Worm (Caenorhabditis elegans): ENCODE measurements around the gene rgs-6.

rgs-6 gene

DNA sequence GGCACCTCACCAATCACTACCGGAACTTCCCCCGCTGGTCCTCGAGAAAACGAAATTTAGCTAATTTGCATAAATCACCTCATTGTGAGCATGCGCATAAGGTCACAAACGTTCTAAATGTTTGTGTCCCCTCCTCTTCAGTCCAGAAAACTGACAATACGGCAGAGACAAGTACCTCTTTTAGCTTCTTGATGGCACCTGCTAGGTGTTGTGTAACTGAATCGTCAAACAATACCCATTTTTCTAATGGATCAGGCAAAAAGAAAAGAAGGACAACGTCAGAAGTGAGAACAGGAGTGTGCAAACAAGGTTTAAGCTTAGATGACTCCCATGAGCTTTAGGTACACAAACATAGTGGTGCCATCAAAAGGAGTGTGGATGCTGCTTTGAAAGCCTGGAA lies 34.0 kb downstream of the rgs-6 start:
- TF ChIP-seq efl-1 (optimal IDR thresholded peaks at IDR 0.05) (no peak), efl-1 (GFP tag; optimal IDR thresholded peaks at IDR 0.05 in 1 of 2) (peak in 1 of 2 experiments; percentile 4), lsy-2 (tag; optimal IDR thresholded peaks at IDR 0.05) (no peak)

DNA sequence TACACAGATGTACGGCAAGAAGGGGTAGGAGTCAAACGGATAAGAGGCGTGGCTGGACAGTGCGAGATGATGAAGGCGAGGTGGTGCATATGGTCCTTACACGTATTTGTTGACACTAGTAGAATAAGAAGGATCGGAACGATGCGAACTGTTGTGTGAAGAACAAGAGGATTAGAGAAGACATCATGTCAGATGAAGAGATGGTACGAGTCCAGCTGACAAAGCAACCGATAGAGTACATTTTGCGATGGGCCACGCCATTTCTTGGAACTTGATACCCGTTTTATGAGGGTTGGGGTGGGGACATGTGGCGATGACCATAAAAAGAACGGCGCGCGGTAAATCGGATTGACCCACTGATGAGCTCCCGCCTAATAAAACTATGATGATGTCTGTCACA lies 35.2 kb downstream of the rgs-6 start:
- TF ChIP-seq jun-1 (tag; optimal IDR thresholded peaks at IDR 0.05), result no peak

DNA sequence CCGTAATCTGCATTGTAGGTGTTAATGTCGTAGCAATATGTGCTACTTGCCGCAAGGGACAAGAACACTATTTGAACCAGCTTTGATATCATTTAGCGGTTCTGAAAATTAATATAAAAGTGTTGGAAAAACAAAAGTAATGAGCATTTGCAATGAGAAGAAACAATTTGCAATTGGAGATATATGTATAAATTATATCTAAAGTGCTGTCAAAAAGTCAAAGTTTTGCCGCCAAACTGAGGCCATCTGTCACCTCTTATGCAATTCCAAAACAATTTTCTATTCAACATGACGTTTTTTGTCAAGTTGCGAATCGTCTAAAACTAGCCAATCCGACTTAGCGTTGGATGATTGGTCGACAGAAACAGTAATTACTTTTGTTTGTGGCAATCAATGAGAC lies 36.4 kb downstream of the rgs-6 start, which contains the start of gene W01C8.5:
W01C8.5 (minus strand) TSS at position 101 of the 400 bp plus-strand sequence.
- TF ChIP-seq unc-98 (GFP tag; IDR thresholded peaks at IDR 0.05), result no peak
- no peak for TF ChIP-seq Y116A8C.19 (tag; optimal IDR thresholded peaks at IDR 0.05; ENCODE audit: borderline replicate concordance)
- no peak for TF ChIP-seq mab-9 (GFP tag; IDR thresholded peaks at IDR 0.05)
- no peak for TF ChIP-seq egl-13 (tag; optimal IDR thresholded peaks at IDR 0.05)
- TF ChIP-seq lin-13 (GFP tag; optimal IDR thresholded peaks at IDR 0.05), result no peak
- TF ChIP-seq sox-4 (tag; optimal IDR thresholded peaks at IDR 0.05), result no peak
- no peak for TF ChIP-seq ceh-88 (GFP tag; IDR thresholded peaks at IDR 0.05)
- TF ChIP-seq sptf-1 (tag; optimal IDR thresholded peaks at IDR 0.05), result no peak
- TF ChIP-seq hpl-2 (GFP tag; optimal IDR thresholded peaks at IDR 0.05), result no peak
- no peak for TF ChIP-seq grh-1 (GFP tag; IDR thresholded peaks at IDR 0.05)
- TF ChIP-seq skn-1 (tag; optimal IDR thresholded peaks at IDR 0.05), result no peak
- no peak for TF ChIP-seq snpc-4 (tag; optimal IDR thresholded peaks at IDR 0.05)
- TF ChIP-seq elt-3 (tag; optimal IDR thresholded peaks at IDR 0.05), result no peak
- TF ChIP-seq nhr-76 (tag; optimal IDR thresholded peaks at IDR 0.05), result no peak
- TF ChIP-seq lin-14 (GFP tag; optimal IDR thresholded peaks at IDR 0.05), result no peak
- no peak for TF ChIP-seq jun-1 (tag; optimal IDR thresholded peaks at IDR 0.05)

DNA sequence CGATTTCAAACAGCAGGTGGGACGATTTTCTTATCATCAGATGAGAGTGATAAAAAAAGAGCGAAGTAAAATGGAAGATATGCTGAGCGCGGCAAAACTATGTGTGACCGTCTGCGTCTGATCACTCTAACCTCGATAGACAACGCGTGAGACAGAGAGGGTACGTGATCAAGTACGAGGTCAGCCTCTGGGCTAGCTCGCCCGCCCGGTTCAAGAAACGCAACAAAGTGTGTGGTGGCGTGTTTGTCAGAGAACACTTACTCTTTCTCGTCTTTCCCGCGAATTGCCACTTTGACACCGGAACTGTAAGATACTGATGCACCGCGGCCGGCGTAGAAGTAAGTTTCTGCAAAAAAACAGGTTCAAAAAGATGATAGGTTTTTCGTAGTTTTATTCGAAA lies 37.4 kb downstream of the rgs-6 start:
- TF ChIP-seq isw-1 (GFP tag; IDR thresholded peaks at IDR 0.05) (no peak), mab-9 (GFP tag; IDR thresholded peaks at IDR 0.05) (no peak), unc-62 (GFP tag; optimal IDR thresholded peaks at IDR 0.05) (no peak), xbp-1 (tag; optimal IDR thresholded peaks at IDR 0.05) (peak; percentile 31), sptf-1 (tag; optimal IDR thresholded peaks at IDR 0.05) (no peak), pqm-1 (tag; optimal IDR thresholded peaks at IDR 0.05) (no peak), snpc-4 (tag; optimal IDR thresholded peaks at IDR 0.05) (no peak), dsc-1 (tag; optimal IDR thresholded peaks at IDR 0.05) (no peak), skn-1 (tag; optimal IDR thresholded peaks at IDR 0.05) (no peak), sup-37 (GFP tag; optimal IDR thresholded peaks at IDR 0.05) (no peak), unc-130 (tag; optimal IDR thresholded peaks at IDR 0.05) (no peak), C04F5.9 (tag; optimal IDR thresholded peaks at IDR 0.05) (no peak), grh-1 (GFP tag; IDR thresholded peaks at IDR 0.05) (peak; percentile 52), nhr-47 (tag; optimal IDR thresholded peaks at IDR 0.05) (peak; percentile 48), nhr-237 (tag; optimal IDR thresholded peaks at IDR 0.05) (peak; percentile 10), blmp-1 (tag; optimal IDR thresholded peaks at IDR 0.05) (peak; percentile 32), ztf-4 (tag; optimal IDR thresholded peaks at IDR 0.05) (no peak), rnt-1 (tag; optimal IDR thresholded peaks at IDR 0.05) (peak; percentile 51), lsy-2 (tag; optimal IDR thresholded peaks at IDR 0.05) (peak in 1 of 2 experiments; percentile 39), alr-1 (tag; optimal IDR thresholded peaks at IDR 0.05; ENCODE audit: borderline replicate concordance) (no peak), pag-3 (tag; optimal IDR thresholded peaks at IDR 0.05; ENCODE audit: borderline replicate concordance, insufficient read depth) (no peak), tlp-1 (tag; optimal IDR thresholded peaks at IDR 0.05) (no peak), aha-1 (tag; optimal IDR thresholded peaks at IDR 0.05) (no peak), lin-15B (tag; optimal IDR thresholded peaks at IDR 0.05) (no peak), nhr-71 (tag; optimal IDR thresholded peaks at IDR 0.05) (peak; percentile 78), nhr-76 (tag; optimal IDR thresholded peaks at IDR 0.05) (no peak), mef-2 (tag; optimal IDR thresholded peaks at IDR 0.05) (no peak), lin-13 (GFP tag; optimal IDR thresholded peaks at IDR 0.05) (no peak), ztf-11 (tag; optimal IDR thresholded peaks at IDR 0.05) (no peak), nhr-28 (tag; optimal IDR thresholded peaks at IDR 0.05) (no peak), F16B12.6 (tag; optimal IDR thresholded peaks at IDR 0.05) (no peak), ceh-63 (GFP tag; optimal IDR thresholded peaks at IDR 0.05) (no peak), nhr-19 (GFP tag; conservative IDR thresholded peaks at IDR 0.05) (peak; percentile 66), egl-27 (tag; optimal IDR thresholded peaks at IDR 0.05) (no peak), pax-3 (tag; optimal IDR thresholded peaks at IDR 0.05) (no peak), fos-1 (tag; optimal IDR thresholded peaks at IDR 0.05) (no peak), lin-39 (tag; optimal IDR thresholded peaks at IDR 0.05) (no peak)
